Worm (Caenorhabditis elegans) whole organism, midembryonic: Measurements from ENCODE around the gene aps-1.

Experiments used
- T22C8.4 ChIP-seq: fragments of 200-800 bp; sonication (Bioruptor generic); IDR thresholded peaks from 2 replicates; pipeline ENCODE4 v1.3.6; 2022; ENCODE audit warnings: missing genetic modification characterization, missing compliant biosample characterization
- flt-1 ChIP-seq: fragments of 200-800 bp; sonication (Bioruptor generic); IDR thresholded peaks from 2 replicates; pipeline ENCODE4 v1.3.6; 2022; ENCODE audit warnings: missing genetic modification characterization, missing compliant biosample characterization
- klf-2 ChIP-seq: fragments of 200-800 bp; sonication (Bioruptor generic); conservative IDR thresholded peaks from 2 replicates; pipeline ENCODE4 v1.3.6; 2022; ENCODE audit warnings: missing genetic modification reagents, missing genetic modification characterization, missing compliant biosample characterization
- med-1 ChIP-seq: sonication (generic microtip); optimal IDR thresholded peaks from 2 replicates; lab custom pipeline; 2017; ENCODE audit warnings: missing genetic modification characterization, mild to moderate bottlenecking, missing compliant biosample characterization, antibody characterized with exemption, missing genetic modification reagents; ENCODE audit not compliant: insufficient read depth
- ref-1 ChIP-seq: fragments of 200-800 bp; sonication (Bioruptor generic); conservative IDR thresholded peaks from 2 replicates; pipeline ENCODE4 v1.3.6; 2022; ENCODE audit warnings: missing genetic modification reagents, missing genetic modification characterization, missing compliant biosample characterization
- tab-1 ChIP-seq: fragments of 200-800 bp; sonication (Bioruptor generic); IDR thresholded peaks from 2 replicates; pipeline ENCODE4 v1.3.6; 2022; ENCODE audit warnings: missing genetic modification characterization, missing compliant biosample characterization
- ztf-29 ChIP-seq: fragments of 200-800 bp; sonication (Bioruptor generic); IDR thresholded peaks from 2 replicates; pipeline ENCODE4 v1.3.6; 2022; ENCODE audit warnings: missing genetic modification reagents, missing genetic modification characterization, missing compliant biosample characterization

- no peak for TF ChIP-seq flt-1 (GFP tag; lab: Robert Waterston, UW)
- TF ChIP-seq tab-1 (GFP tag; lab: Robert Waterston, UW), result no peak
- no peak for TF ChIP-seq T22C8.4 (GFP tag; lab: Robert Waterston, UW)
- no peak for TF ChIP-seq klf-2
- no peak for TF ChIP-seq med-1 (GFP tag; lab: Kevin White, UChicago)
- TF ChIP-seq ztf-29 (GFP tag; lab: Robert Waterston, UW), result no peak
- no peak for TF ChIP-seq ref-1
These were observed 1.7 kb upstream of the aps-1 start for ce11 chrV:6016097-6016496.
